Fruit fly (Drosophila melanogaster) whole organism: Measurements from ENCODE around the gene Men-b.

Source experiments
- CG8478 ChIP-seq: fragments of >200 bp; optimal IDR thresholded peaks from 2 replicates; lab custom pipeline; 2018; ENCODE audit warnings: inconsistent platforms
- Dll ChIP-seq: fragments of >200 bp; optimal IDR thresholded peaks from 2 replicates; lab custom pipeline; 2017
- EcR ChIP-seq, 2 experiments: fragments of >200 bp; optimal IDR thresholded peaks; 2 replicates each; lab custom pipeline; 2017; ENCODE audit warnings: missing biosample characterization in 2 of 2, missing genetic modification characterization in 2 of 2, missing genetic modification reagents in 2 of 2
- pan ChIP-seq: fragments of >200 bp; optimal IDR thresholded peaks from 2 replicates; lab custom pipeline; 2017
- psq ChIP-seq: fragments of >200 bp; optimal IDR thresholded peaks from 2 replicates; lab custom pipeline; 2017
- usp ChIP-seq: fragments of >200 bp; optimal IDR thresholded peaks from 2 replicates; lab custom pipeline; 2017; ENCODE audit warnings: missing biosample characterization, missing genetic modification characterization, mixed read lengths

Men-b gene

dm6 chr3R:27151516-27151823, at the start of gene Men-b:
TSS of gene Men-b (plus strand) at chr3R:27151662.
- TF ChIP-seq EcR (GFP tag; optimal IDR thresholded peaks at IDR 0.05; lab: Kevin White, UChicago) (no peak), pan (lab: Kevin White, UChicago) (no peak), Dll (lab: Kevin White, UChicago) (no peak), psq (lab: Kevin White, UChicago) (no peak), CG8478 (lab: Kevin White, UChicago) (no peak), usp (GFP tag; lab: Kevin White, UChicago) (no peak)

dm6 chr3R:27105439-27105838, 46.0 kb upstream of the Men-b start:
- TF ChIP-seq Dll (lab: Kevin White, UChicago) (no peak), usp (GFP tag; lab: Kevin White, UChicago) (no peak), EcR (GFP tag; optimal IDR thresholded peaks at IDR 0.05; lab: Kevin White, UChicago) (no peak), pan (lab: Kevin White, UChicago) (no peak), psq (lab: Kevin White, UChicago) (no peak), CG8478 (lab: Kevin White, UChicago) (no peak)

dm6 chr3R:27106134-27106694, 45.2 kb upstream of the Men-b start, which contains the start of gene CAH9:
TSS of gene CAH9 (minus strand) at chr3R:27106184.
- TF ChIP-seq usp (GFP tag; lab: Kevin White, UChicago) (no peak), pan (lab: Kevin White, UChicago) (no peak), EcR (GFP tag; optimal IDR thresholded peaks at IDR 0.05; lab: Kevin White, UChicago) (no peak), CG8478 (lab: Kevin White, UChicago) (no peak), Dll (lab: Kevin White, UChicago) (no peak), psq (lab: Kevin White, UChicago) (no peak)

dm6 chr3R:27108111-27108510, 43.4 kb upstream of the Men-b start:
- TF ChIP-seq psq (lab: Kevin White, UChicago) (no peak), CG8478 (lab: Kevin White, UChicago) (no peak), usp (GFP tag; lab: Kevin White, UChicago) (no peak), pan (lab: Kevin White, UChicago) (no peak), EcR (GFP tag; optimal IDR thresholded peaks at IDR 0.05; lab: Kevin White, UChicago) (no peak), Dll (lab: Kevin White, UChicago) (no peak)

dm6 chr3R:27109458-27109857, 42.0 kb upstream of the Men-b start:
- no peak for TF ChIP-seq EcR (GFP tag; optimal IDR thresholded peaks at IDR 0.05; lab: Kevin White, UChicago)
- no peak for TF ChIP-seq pan (lab: Kevin White, UChicago)
- TF ChIP-seq Dll (lab: Kevin White, UChicago): no peak
- TF ChIP-seq CG8478 (lab: Kevin White, UChicago): no peak
- no peak for TF ChIP-seq usp (GFP tag; lab: Kevin White, UChicago)
- no peak for TF ChIP-seq psq (lab: Kevin White, UChicago)

dm6 chr3R:27111784-27112602, 39.5 kb upstream of the Men-b start, which contains the start of the genes gb and CG5815:
TSS of gene gb (minus strand) at chr3R:27112270.
TSS of gene CG5815 (plus strand) at chr3R:27112566.
- TF ChIP-seq EcR (GFP tag; optimal IDR thresholded peaks at IDR 0.05; lab: Kevin White, UChicago) (peak in 1 of 2 experiments; percentile 72), pan (lab: Kevin White, UChicago) (no peak), CG8478 (lab: Kevin White, UChicago) (no peak), usp (GFP tag; lab: Kevin White, UChicago) (no peak), psq (lab: Kevin White, UChicago) (no peak), Dll (lab: Kevin White, UChicago) (no peak)

dm6 chr3R:27116465-27117092, 34.9 kb upstream of the Men-b start, which contains the start of the genes CG6066 and CG5880:
TSS of gene CG6066 (minus strand) at chr3R:27116707.
TSS of gene CG5880 (plus strand) at chr3R:27116745.
- TF ChIP-seq psq (lab: Kevin White, UChicago): no peak
- TF ChIP-seq EcR (GFP tag; optimal IDR thresholded peaks at IDR 0.05; lab: Kevin White, UChicago): no peak
- no peak for TF ChIP-seq usp (GFP tag; lab: Kevin White, UChicago)
- TF ChIP-seq pan (lab: Kevin White, UChicago): no peak
- TF ChIP-seq Dll (lab: Kevin White, UChicago): no peak
- TF ChIP-seq CG8478 (lab: Kevin White, UChicago): no peak

- TF ChIP-seq pan (lab: Kevin White, UChicago) (no peak), usp (GFP tag; lab: Kevin White, UChicago) (no peak), Dll (lab: Kevin White, UChicago) (no peak), psq (lab: Kevin White, UChicago) (no peak), CG8478 (lab: Kevin White, UChicago) (no peak), EcR (GFP tag; optimal IDR thresholded peaks at IDR 0.05; lab: Kevin White, UChicago) (no peak)
Measured at dm6 chr3R:27118346-27118745, 33.1 kb upstream of the Men-b start, which contains the start of gene CG5882. TSS of gene CG5882 (plus strand) at chr3R:27118646.

dm6 chr3R:27124588-27124987, 26.9 kb upstream of the Men-b start, which contains the start of gene CG6059:
TSS of gene CG6059 (minus strand) at chr3R:27124688.
- TF ChIP-seq usp (GFP tag; lab: Kevin White, UChicago) (no peak), psq (lab: Kevin White, UChicago) (no peak), Dll (lab: Kevin White, UChicago) (no peak), EcR (GFP tag; optimal IDR thresholded peaks at IDR 0.05; lab: Kevin White, UChicago) (no peak), pan (lab: Kevin White, UChicago) (no peak), CG8478 (lab: Kevin White, UChicago) (no peak)

dm6 chr3R:27128723-27129122, 22.7 kb upstream of the Men-b start:
- no peak for TF ChIP-seq CG8478 (lab: Kevin White, UChicago)
- TF ChIP-seq usp (GFP tag; lab: Kevin White, UChicago): no peak
- TF ChIP-seq EcR (GFP tag; optimal IDR thresholded peaks at IDR 0.05; lab: Kevin White, UChicago): no peak
- TF ChIP-seq Dll (lab: Kevin White, UChicago): no peak
- TF ChIP-seq pan (lab: Kevin White, UChicago): no peak
- TF ChIP-seq psq (lab: Kevin White, UChicago): no peak
